Worm (Caenorhabditis elegans): ENCODE results near the gene idpa-3.

DNA sequence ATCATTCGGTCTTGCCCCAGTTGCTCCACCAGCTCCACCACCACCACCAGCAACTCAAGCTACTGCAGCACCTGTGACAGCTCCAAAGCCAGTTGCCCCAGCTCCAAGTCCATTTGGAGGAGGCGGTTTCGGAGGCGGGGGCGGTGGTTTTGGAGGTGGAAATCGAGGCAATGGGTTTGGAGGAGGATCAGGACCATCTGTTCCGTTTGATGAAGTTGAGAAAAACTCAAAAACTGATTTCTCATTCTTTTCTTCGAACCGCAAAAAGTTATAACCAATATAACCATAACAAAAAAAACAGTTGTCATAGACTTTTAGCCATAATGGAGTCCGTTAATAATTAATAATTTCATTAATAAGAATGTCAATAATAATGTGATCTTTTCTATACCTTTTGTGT is 14.8 kb upstream of the idpa-3 start:
- TF ChIP-seq ceh-16 (tag; optimal IDR thresholded peaks at IDR 0.05), result no peak
- TF ChIP-seq snpc-4 (tag; optimal IDR thresholded peaks at IDR 0.05), result no peak
- TF ChIP-seq ceh-9 (tag; optimal IDR thresholded peaks at IDR 0.05), result no peak
- no peak for TF ChIP-seq pha-4 (tag; optimal IDR thresholded peaks at IDR 0.05)
- TF ChIP-seq nhr-11 (tag; optimal IDR thresholded peaks at IDR 0.05), result no peak
- no peak for TF ChIP-seq fkh-10 (GFP tag; optimal IDR thresholded peaks at IDR 0.05)
- TF ChIP-seq eor-1 (tag; optimal IDR thresholded peaks at IDR 0.05), result no peak
- TF ChIP-seq lin-15B (tag; optimal IDR thresholded peaks at IDR 0.05), result no peak
- no peak for TF ChIP-seq nhr-77 (tag; optimal IDR thresholded peaks at IDR 0.05)
- no peak for TF ChIP-seq unc-62 (GFP tag; optimal IDR thresholded peaks at IDR 0.05)
